Fruit fly (Drosophila melanogaster) whole organism, embryonic: ENCODE data around the gene CG15152.
A peak's percentile ranks its signal among the peaks of the same experiment; 100 is the strongest.

Experiments used
- CG10565 ChIP-seq: fragments of 200-800 bp; sonication (Bioruptor generic); optimal IDR thresholded peaks from 3 replicates; lab custom pipeline; 2016; ENCODE audit warnings: missing biosample characterization, mild to moderate bottlenecking, missing genetic modification characterization
- CG10959 ChIP-seq: fragments of 200-800 bp; sonication (Bioruptor generic); IDR thresholded peaks from 2 replicates; pipeline ENCODE4 v1.3.6; 2022; ENCODE audit warnings: missing biosample characterization, missing genetic modification characterization
- CG11085 ChIP-seq: fragments of 200-800 bp; sonication (Bioruptor generic); IDR thresholded peaks from 2 replicates; pipeline ENCODE4 v1.3.6; 2022; ENCODE audit warnings: missing biosample characterization, missing genetic modification characterization
- CG1233 ChIP-seq: fragments of 200-800 bp; sonication (Bioruptor generic); optimal IDR thresholded peaks from 4 replicates; lab custom pipeline; 2018; ENCODE audit warnings: missing biosample characterization, mild to moderate bottlenecking, missing genetic modification characterization
- CG12391 ChIP-seq: fragments of 200-800 bp; sonication (Bioruptor generic); optimal IDR thresholded peaks from 3 replicates; lab custom pipeline; 2018; ENCODE audit warnings: missing biosample characterization, mild to moderate bottlenecking, missing genetic modification characterization, moderate library complexity
- CG12659 ChIP-seq: fragments of 200-800 bp; sonication (Bioruptor generic); optimal IDR thresholded peaks from 3 replicates; lab custom pipeline; 2017; ENCODE audit warnings: mild to moderate bottlenecking, missing biosample characterization, missing genetic modification reagents, missing genetic modification characterization
- CG15514 ChIP-seq: fragments of 200-800 bp; sonication (Bioruptor generic); optimal IDR thresholded peaks from 3 replicates; lab custom pipeline; 2017; ENCODE audit warnings: missing biosample characterization, missing genetic modification characterization, mild to moderate bottlenecking, moderate library complexity, missing genetic modification reagents
- CG1602 ChIP-seq: fragments of 200-800 bp; sonication (Bioruptor generic); optimal IDR thresholded peaks from 3 replicates; lab custom pipeline; 2016; ENCODE audit warnings: missing biosample characterization, missing genetic modification characterization
- CG16863 ChIP-seq: fragments of 200-800 bp; sonication (Bioruptor generic); optimal IDR thresholded peaks from 3 replicates; lab custom pipeline; 2016; ENCODE audit warnings: missing biosample characterization, missing genetic modification characterization
- CG17328 ChIP-seq: fragments of 200-800 bp; sonication (Bioruptor generic); IDR thresholded peaks from 2 replicates; pipeline ENCODE4 v1.3.6; 2022; ENCODE audit warnings: missing biosample characterization, missing genetic modification characterization
- CG18599 ChIP-seq: fragments of 200-800 bp; sonication (Bioruptor generic); optimal IDR thresholded peaks from 3 replicates; lab custom pipeline; 2017; ENCODE audit warnings: missing biosample characterization, missing genetic modification characterization, mild to moderate bottlenecking, moderate library complexity, missing genetic modification reagents
- CG34376 ChIP-seq: fragments of 200-800 bp; sonication (Bioruptor generic); optimal IDR thresholded peaks from 2 replicates; lab custom pipeline; 2018; ENCODE audit warnings: missing biosample characterization, mild to moderate bottlenecking, missing genetic modification characterization
- CG3838 ChIP-seq: fragments of 200-800 bp; sonication (Bioruptor generic); optimal IDR thresholded peaks from 3 replicates; lab custom pipeline; 2016; ENCODE audit warnings: missing biosample characterization, missing genetic modification characterization
- CG43689 ChIP-seq: fragments of 200-800 bp; sonication (Bioruptor generic); IDR thresholded peaks from 2 replicates; pipeline ENCODE4 v1.3.6; 2022; ENCODE audit warnings: missing biosample characterization, missing genetic modification characterization
- CG7372 ChIP-seq: fragments of 200-800 bp; sonication (Bioruptor generic); IDR thresholded peaks from 2 replicates; pipeline ENCODE4 v1.3.6; 2022; ENCODE audit warnings: missing biosample characterization, missing genetic modification characterization
- CG7839 ChIP-seq: fragments of 200-800 bp; sonication (Bioruptor generic); optimal IDR thresholded peaks from 3 replicates; lab custom pipeline; 2018; ENCODE audit warnings: missing biosample characterization, mild to moderate bottlenecking, missing genetic modification characterization, moderate library complexity
- CG9609 ChIP-seq: fragments of 200-800 bp; sonication (Bioruptor generic); optimal IDR thresholded peaks from 3 replicates; lab custom pipeline; 2016; ENCODE audit warnings: missing biosample characterization, missing genetic modification characterization
- Camta ChIP-seq: fragments of 200-800 bp; sonication (Bioruptor generic); optimal IDR thresholded peaks from 2 replicates; lab custom pipeline; 2016; ENCODE audit warnings: missing biosample characterization, missing genetic modification characterization
- CrebB ChIP-seq: fragments of 200-800 bp; sonication (Bioruptor generic); optimal IDR thresholded peaks from 3 replicates; lab custom pipeline; 2018; ENCODE audit warnings: missing biosample characterization, mild to moderate bottlenecking, missing genetic modification characterization
- Deaf1 ChIP-seq: fragments of 200-800 bp; optimal IDR thresholded peaks from 3 replicates; lab custom pipeline; 2019; ENCODE audit warnings: missing biosample characterization, mild to moderate bottlenecking, missing genetic modification characterization, moderate library complexity
- E2f1 ChIP-seq: fragments of 200-800 bp; sonication (Bioruptor generic); IDR thresholded peaks from 2 replicates; pipeline ENCODE4 v1.3.6; 2022; ENCODE audit warnings: missing biosample characterization, missing genetic modification characterization
- Hr3 ChIP-seq: fragments of 200-800 bp; sonication (Bioruptor generic); optimal IDR thresholded peaks from 3 replicates; lab custom pipeline; 2016; ENCODE audit warnings: missing biosample characterization, missing genetic modification characterization
- Lhr ChIP-seq: fragments of 200-800 bp; sonication (Bioruptor generic); optimal IDR thresholded peaks from 3 replicates; lab custom pipeline; 2017; ENCODE audit warnings: mild to moderate bottlenecking, missing biosample characterization, missing genetic modification reagents, missing genetic modification characterization
- Meics ChIP-seq: fragments of 200-800 bp; sonication (Bioruptor generic); optimal IDR thresholded peaks from 2 replicates; lab custom pipeline; 2017; ENCODE audit warnings: missing biosample characterization, mild to moderate bottlenecking, missing genetic modification characterization
- Myb ChIP-seq: fragments of 200-800 bp; sonication (Bioruptor generic); optimal IDR thresholded peaks from 2 replicates; lab custom pipeline; 2016; ENCODE audit warnings: missing biosample characterization, missing genetic modification characterization
- Oaz ChIP-seq: fragments of 200-800 bp; sonication (Bioruptor generic); IDR thresholded peaks from 2 replicates; pipeline ENCODE4 v1.3.6; 2022; ENCODE audit warnings: missing biosample characterization, missing genetic modification characterization
- Rfx ChIP-seq: fragments of 200-800 bp; sonication (Bioruptor generic); IDR thresholded peaks from 2 replicates; pipeline ENCODE4 v1.3.6; 2022; ENCODE audit warnings: missing biosample characterization, missing genetic modification characterization
- Six4 ChIP-seq: fragments of 200-800 bp; sonication (Bioruptor generic); optimal IDR thresholded peaks from 2 replicates; lab custom pipeline; 2016; ENCODE audit warnings: missing biosample characterization, missing genetic modification characterization
- ase ChIP-seq: fragments of 200-800 bp; sonication (Bioruptor generic); IDR thresholded peaks from 3 replicates; pipeline ENCODE4 v1.3.6; 2022; ENCODE audit warnings: missing biosample characterization, missing genetic modification characterization
- ash1 ChIP-seq: fragments of 200-800 bp; sonication (Bioruptor generic); optimal IDR thresholded peaks from 2 replicates; lab custom pipeline; 2018; ENCODE audit warnings: missing biosample characterization, mild to moderate bottlenecking, missing genetic modification characterization
- chn ChIP-seq: fragments of 200-800 bp; sonication (Bioruptor generic); optimal IDR thresholded peaks from 2 replicates; lab custom pipeline; 2016; ENCODE audit warnings: missing biosample characterization, missing genetic modification characterization
- croc ChIP-seq: fragments of 200-800 bp; sonication (Bioruptor generic); conservative IDR thresholded peaks from 3 replicates; pipeline ENCODE4 v1.3.6; 2022; ENCODE audit warnings: missing biosample characterization, missing genetic modification characterization
- dmrt99B ChIP-seq: fragments of 200-800 bp; sonication (Bioruptor generic); optimal IDR thresholded peaks from 2 replicates; lab custom pipeline; 2018; ENCODE audit warnings: missing biosample characterization, mild to moderate bottlenecking, missing genetic modification characterization, moderate library complexity
- ewg ChIP-seq: fragments of 200-800 bp; sonication (Bioruptor generic); optimal IDR thresholded peaks from 3 replicates; lab custom pipeline; 2017; ENCODE audit warnings: mild to moderate bottlenecking, missing biosample characterization, missing genetic modification reagents, missing genetic modification characterization
- fd102C ChIP-seq: fragments of 200-800 bp; sonication (Bioruptor generic); optimal IDR thresholded peaks from 2 replicates; lab custom pipeline; 2018; ENCODE audit warnings: missing biosample characterization, mild to moderate bottlenecking, missing genetic modification characterization, moderate library complexity
- fd96Cb ChIP-seq: fragments of 200-800 bp; sonication (Bioruptor generic); optimal IDR thresholded peaks from 2 replicates; lab custom pipeline; 2018; ENCODE audit warnings: missing biosample characterization, mild to moderate bottlenecking, missing genetic modification characterization, moderate library complexity
- gem ChIP-seq: fragments of 200-800 bp; sonication (Bioruptor generic); optimal IDR thresholded peaks from 2 replicates; lab custom pipeline; 2019; ENCODE audit warnings: missing biosample characterization, mild to moderate bottlenecking, missing genetic modification characterization, moderate library complexity
- ind ChIP-seq: fragments of 200-800 bp; sonication (Bioruptor generic); optimal IDR thresholded peaks from 3 replicates; lab custom pipeline; 2016; ENCODE audit warnings: missing biosample characterization, missing genetic modification characterization
- lilli ChIP-seq: fragments of 200-800 bp; sonication (Bioruptor generic); optimal IDR thresholded peaks from 3 replicates; lab custom pipeline; 2016; ENCODE audit warnings: missing biosample characterization, missing genetic modification characterization
- nau ChIP-seq: fragments of 200-800 bp; sonication (Bioruptor generic); optimal IDR thresholded peaks from 3 replicates; lab custom pipeline; 2017; ENCODE audit warnings: missing biosample characterization, mild to moderate bottlenecking, missing genetic modification characterization, missing genetic modification reagents
- oc ChIP-seq: fragments of 200-800 bp; sonication (Bioruptor generic); optimal IDR thresholded peaks from 2 replicates; lab custom pipeline; 2018; ENCODE audit warnings: missing biosample characterization, mild to moderate bottlenecking, missing genetic modification characterization, moderate library complexity
- pho ChIP-seq: fragments of 200-800 bp; sonication (Bioruptor generic); optimal IDR thresholded peaks from 2 replicates; lab custom pipeline; 2016; ENCODE audit warnings: missing biosample characterization, missing genetic modification characterization
- pnt ChIP-seq: fragments of 200-800 bp; sonication (Bioruptor generic); optimal IDR thresholded peaks from 3 replicates; lab custom pipeline; 2016; ENCODE audit warnings: missing biosample characterization, missing genetic modification characterization
- schlank ChIP-seq: fragments of 200-800 bp; sonication (Bioruptor generic); optimal IDR thresholded peaks from 2 replicates; lab custom pipeline; 2018; ENCODE audit warnings: missing biosample characterization, mild to moderate bottlenecking, missing genetic modification characterization
- shn ChIP-seq: fragments of 200-800 bp; sonication (Bioruptor generic); optimal IDR thresholded peaks from 3 replicates; lab custom pipeline; 2016; ENCODE audit warnings: missing biosample characterization, missing genetic modification characterization
- slbo ChIP-seq: fragments of 200-800 bp; sonication (Bioruptor generic); IDR thresholded peaks from 2 replicates; pipeline ENCODE4 v1.3.6; 2022; ENCODE audit warnings: missing biosample characterization, missing genetic modification characterization
- toy ChIP-seq: fragments of 200-800 bp; sonication (Bioruptor generic); IDR thresholded peaks from 2 replicates; pipeline ENCODE4 v1.3.6; 2022; ENCODE audit warnings: missing biosample characterization, missing genetic modification characterization
- trh ChIP-seq: fragments of 200-800 bp; sonication (Bioruptor generic); optimal IDR thresholded peaks from 2 replicates; lab custom pipeline; 2016; ENCODE audit warnings: missing biosample characterization, missing genetic modification characterization
- wdn ChIP-seq: fragments of 200-800 bp; sonication (Bioruptor generic); IDR thresholded peaks from 2 replicates; pipeline ENCODE4 v1.3.6; 2022; ENCODE audit warnings: missing biosample characterization, missing genetic modification characterization
- wek ChIP-seq: fragments of 200-800 bp; sonication (Bioruptor generic); optimal IDR thresholded peaks from 3 replicates; lab custom pipeline; 2018; ENCODE audit warnings: missing biosample characterization, mild to moderate bottlenecking, missing genetic modification characterization, moderate library complexity
- zf30C ChIP-seq: fragments of 200-800 bp; sonication (Bioruptor generic); optimal IDR thresholded peaks from 3 replicates; lab custom pipeline; 2018; ENCODE audit warnings: missing biosample characterization, mild to moderate bottlenecking, missing genetic modification characterization

Gene CG15152

DNA sequence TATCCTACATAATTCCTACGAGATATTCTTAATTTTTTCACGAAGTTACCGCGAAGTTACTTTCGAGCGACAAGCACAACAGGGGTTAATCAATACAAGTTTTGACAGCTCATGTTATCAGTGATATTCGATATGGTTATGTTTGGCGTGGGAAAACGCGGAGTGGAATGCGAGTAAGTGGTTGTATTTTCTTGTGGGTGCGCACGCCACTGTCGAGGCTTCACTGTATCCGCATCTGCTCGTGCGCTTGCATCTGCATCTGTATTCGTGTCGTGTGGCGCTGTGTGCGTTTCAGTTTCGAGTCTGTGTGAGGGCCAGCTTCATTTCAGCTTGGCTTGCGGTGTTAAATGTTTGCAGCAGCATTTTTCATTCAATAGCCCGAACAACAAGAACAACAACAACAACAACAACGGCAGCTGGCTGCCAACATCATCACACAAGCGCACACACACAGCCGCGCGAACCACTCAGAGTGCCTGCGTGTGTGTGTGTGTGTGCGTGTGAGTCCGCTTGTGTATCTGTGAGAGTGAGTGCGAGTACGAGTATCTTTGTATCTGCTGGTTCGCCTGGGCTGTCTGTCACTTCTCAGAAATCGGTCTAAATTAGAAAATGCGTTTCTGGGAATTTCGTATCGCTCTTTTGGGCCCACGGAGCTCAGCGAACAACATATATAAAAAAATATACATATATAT is 36.9 kb downstream of the CG15152 start (continued):
- no peak for TF ChIP-seq Lhr (GFP tag; lab: Kevin White, UChicago)
- peak; percentile 19; the same call in 1 of the 3 replicates for TF ChIP-seq croc
- peak; percentile 22 for TF ChIP-seq dmrt99B (tag; lab: Kevin White, UChicago)
- TF ChIP-seq CG16863 (GFP tag; lab: Kevin White, UChicago): peak; percentile 69
- TF ChIP-seq Rfx (GFP tag; lab: Robert Waterston, UW): peak; percentile 87
- peak; percentile 66 for TF ChIP-seq CG7372 (GFP tag; lab: Robert Waterston, UW)
- peak; percentile 7 for TF ChIP-seq wek (GFP tag; lab: Kevin White, UChicago)
- TF ChIP-seq nau (GFP tag; lab: Kevin White, UChicago): no peak
- TF ChIP-seq Hr3: peak; percentile 2
- TF ChIP-seq oc (tag; lab: Kevin White, UChicago): peak; percentile 32
- TF ChIP-seq Camta (GFP tag; lab: Kevin White, UChicago): peak; percentile 32
- TF ChIP-seq Oaz (GFP tag; lab: Robert Waterston, UW): peak; percentile 46; the same call in 1 of the 2 replicates
- peak; percentile 35 for TF ChIP-seq CG34376 (GFP tag; lab: Kevin White, UChicago)
- TF ChIP-seq lilli: peak; percentile 65
- peak; percentile 46 for TF ChIP-seq pho (GFP tag; lab: Kevin White, UChicago)
- peak; percentile 35 for TF ChIP-seq CG7839
- peak; percentile 44 for TF ChIP-seq Meics
- no peak for TF ChIP-seq CG12659 (GFP tag; lab: Kevin White, UChicago)
- TF ChIP-seq ind (GFP tag; lab: Kevin White, UChicago): peak; percentile 58
- peak; percentile 57; the same call in 1 of the 2 replicates for TF ChIP-seq toy (GFP tag; lab: Robert Waterston, UW)
- TF ChIP-seq Six4: peak; percentile 1
- peak; percentile 47 for TF ChIP-seq pnt (GFP tag; lab: Kevin White, UChicago)
- TF ChIP-seq slbo: peak; percentile 85
- peak; percentile 50 for TF ChIP-seq Deaf1
- no peak for TF ChIP-seq ash1
- peak; percentile 50; the same call in 1 of the 2 replicates for TF ChIP-seq CG10959
- peak; percentile 39; the same call in 1 of the 2 replicates for TF ChIP-seq CG11085

DNA sequence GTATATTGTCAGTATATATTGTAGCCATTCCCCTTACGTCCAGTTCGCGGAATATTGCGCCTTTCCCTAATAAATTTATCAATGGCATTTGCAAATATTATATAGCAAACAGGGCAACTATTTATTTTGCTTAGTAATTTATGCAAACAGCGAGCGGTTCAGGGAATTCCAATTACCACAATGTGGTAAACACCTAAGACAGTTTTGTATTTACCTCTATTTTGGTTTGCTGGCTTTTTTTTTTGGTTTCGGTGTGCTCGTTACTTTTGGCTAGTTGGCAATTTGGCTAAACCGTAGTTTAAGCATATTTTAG is 37.4 kb downstream of the CG15152 start:
- TF ChIP-seq wdn (GFP tag; lab: Robert Waterston, UW) (no peak), ase (GFP tag; lab: Robert Waterston, UW) (no peak), CG15514 (GFP tag; lab: Kevin White, UChicago) (no peak), Myb (GFP tag; lab: Kevin White, UChicago) (no peak), CG17328 (no peak), CG43689 (GFP tag; lab: Robert Waterston, UW) (no peak), CG18599 (GFP tag; lab: Kevin White, UChicago) (no peak), pnt (GFP tag; lab: Kevin White, UChicago) (no peak), CG7372 (GFP tag; lab: Robert Waterston, UW) (no peak), CG9609 (GFP tag; lab: Kevin White, UChicago) (no peak), zf30C (GFP tag; lab: Kevin White, UChicago) (no peak), chn (no peak), CG12391 (tag; lab: Kevin White, UChicago) (no peak), gem (tag; lab: Kevin White, UChicago) (peak; percentile 20), ewg (GFP tag; lab: Kevin White, UChicago) (no peak), fd96Cb (tag; lab: Kevin White, UChicago) (no peak), CrebB (no peak), trh (GFP tag; lab: Kevin White, UChicago) (no peak), CG3838 (GFP tag; lab: Kevin White, UChicago) (no peak), fd102C (GFP tag; lab: Kevin White, UChicago) (no peak), nau (GFP tag; lab: Kevin White, UChicago) (no peak), CG1602 (GFP tag; lab: Kevin White, UChicago) (no peak), CG1233 (peak; percentile 5), schlank (tag; lab: Kevin White, UChicago) (peak; percentile 13), shn (no peak), E2f1 (GFP tag; lab: Robert Waterston, UW) (no peak), Meics (peak; percentile 26), CG10565 (GFP tag; lab: Kevin White, UChicago) (no peak)
